Fruit fly (Drosophila melanogaster): ENCODE results near the gene CG32726.

dm6 chrX:7417875-7418274 lies 7.7 kb downstream of the CG32726 start:
- no peak for TF ChIP-seq CG8478 (optimal IDR thresholded peaks at IDR 0.05)
- no peak for TF ChIP-seq CTCF (optimal IDR thresholded peaks at IDR 0.05)

All from S2 (cell line).